Fruit fly (Drosophila melanogaster) whole organism: ENCODE data around the gene Vm26Aa.

Source experiments
- CG8478 ChIP-seq: fragments of >200 bp; optimal IDR thresholded peaks from 2 replicates; lab custom pipeline; 2018; ENCODE audit warnings: inconsistent platforms
- Dll ChIP-seq: fragments of >200 bp; optimal IDR thresholded peaks from 2 replicates; lab custom pipeline; 2017
- EcR ChIP-seq, 2 experiments: fragments of >200 bp; optimal IDR thresholded peaks; 2 replicates each; lab custom pipeline; 2017; ENCODE audit warnings: missing biosample characterization in 2 of 2, missing genetic modification characterization in 2 of 2, missing genetic modification reagents in 2 of 2
- pan ChIP-seq: fragments of >200 bp; optimal IDR thresholded peaks from 2 replicates; lab custom pipeline; 2017
- psq ChIP-seq: fragments of >200 bp; optimal IDR thresholded peaks from 2 replicates; lab custom pipeline; 2017
- usp ChIP-seq: fragments of >200 bp; optimal IDR thresholded peaks from 2 replicates; lab custom pipeline; 2017; ENCODE audit warnings: missing biosample characterization, missing genetic modification characterization, mixed read lengths

DNA sequence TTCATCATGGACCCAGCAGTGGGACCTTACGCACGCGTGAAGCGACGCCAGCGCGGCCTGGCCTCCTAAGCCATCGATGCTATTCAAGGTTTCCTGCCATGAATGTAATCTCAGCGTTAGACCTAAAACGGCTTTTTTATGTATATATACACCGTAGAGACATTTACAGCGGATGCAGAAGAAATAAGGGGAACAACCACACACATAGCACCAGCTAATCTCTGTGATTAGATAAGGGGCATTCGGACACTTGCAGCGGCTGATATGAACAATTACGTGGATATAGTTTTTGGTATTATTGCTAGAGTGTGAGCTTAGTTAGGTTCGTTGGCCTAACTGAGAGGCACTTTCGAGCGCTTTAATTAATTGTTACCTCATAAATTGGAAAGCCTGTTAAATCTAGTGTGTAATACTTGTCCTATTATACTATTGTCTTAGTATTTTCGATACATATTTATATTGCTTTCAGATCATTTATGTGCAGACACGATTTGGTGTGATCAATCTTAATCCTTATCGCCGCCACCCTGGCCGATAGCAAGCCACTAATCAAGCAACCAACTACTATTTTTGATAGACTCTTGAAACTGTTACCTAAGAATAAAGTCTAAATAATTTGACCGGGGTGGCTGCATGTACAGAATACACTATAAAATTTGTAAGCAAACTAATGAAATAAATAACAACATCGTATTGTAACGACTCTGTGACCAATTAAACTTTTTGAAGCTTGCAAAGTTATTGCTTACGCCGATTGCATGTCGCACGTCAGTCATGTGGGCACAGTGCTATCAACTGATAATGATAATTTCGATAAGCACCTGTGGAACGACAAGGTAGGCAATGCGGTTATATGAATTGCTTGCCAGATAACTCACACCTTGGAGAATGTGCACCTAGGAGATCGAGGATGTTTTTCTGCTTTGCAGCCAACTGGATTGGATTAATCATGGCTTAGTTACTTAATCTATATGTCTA, 28.3 kb upstream of the Vm26Aa start:
- TF ChIP-seq Dll (lab: Kevin White, UChicago), result no peak
- TF ChIP-seq psq (lab: Kevin White, UChicago), result no peak
- TF ChIP-seq EcR (GFP tag; optimal IDR thresholded peaks at IDR 0.05; lab: Kevin White, UChicago), result no peak
- TF ChIP-seq pan (lab: Kevin White, UChicago), result no peak
- TF ChIP-seq CG8478 (lab: Kevin White, UChicago), result no peak
- no peak for TF ChIP-seq usp (GFP tag; lab: Kevin White, UChicago)
